ENCODE assay signal across 3 fruit fly cellular contexts in genomic region chr3R:12964043-12964442, dm6.
TF ChIP-seq lines count a peak whose summit lies in the region.

No protein-coding gene starts in this region.

- no peak for TF ChIP-seq CTCF in whole organism, embryonic (GFP tag; optimal IDR thresholded peaks at IDR 0.05; lab: Kevin White, UChicago)

TF ChIP-seq in whole organism, embryonic, 481 proteins besides CTCF, POLR2A, EP300 and RAD21:
- TF ChIP-seq exex (tag; optimal IDR thresholded peaks at IDR 0.05; lab: Kevin White, UChicago), result peak; percentile 44
- no peak for TF ChIP-seq CG2889 (GFP tag; IDR thresholded peaks at IDR 0.05; lab: Robert Waterston, UW)

TF ChIP-seq in whole organism, prepupa, 60 proteins besides CTCF, POLR2A, EP300 and RAD21:
- peak; percentile 90 for TF ChIP-seq svp (GFP tag; lab: Kevin White, UChicago)
- TF ChIP-seq cyc (GFP tag; optimal IDR thresholded peaks at IDR 0.05; lab: Kevin White, UChicago), result no peak

TF ChIP-seq in whole organism, wandering third instar larva, 38 proteins besides CTCF, POLR2A, EP300 and RAD21:
- no peak for TF ChIP-seq Rel (GFP tag; optimal IDR thresholded peaks at IDR 0.05; lab: Kevin White, UChicago)
- TF ChIP-seq Rel (tag; optimal IDR thresholded peaks at IDR 0.05; lab: Kevin White, UChicago), result no peak
- TF ChIP-seq psq (GFP tag; optimal IDR thresholded peaks at IDR 0.05; lab: Kevin White, UChicago), result no peak
- no peak for TF ChIP-seq dl (GFP tag; optimal IDR thresholded peaks at IDR 0.05; lab: Kevin White, UChicago; ENCODE audit: insufficient read depth in 1 of 2, partially characterized antibody in 2 of 2)
- TF ChIP-seq h (GFP tag; optimal IDR thresholded peaks at IDR 0.05; lab: Kevin White, UChicago), result peak; percentile 50
- no peak for TF ChIP-seq GATAd (GFP tag; optimal IDR thresholded peaks at IDR 0.05; lab: Kevin White, UChicago)
- no peak for TF ChIP-seq CG32264 (GFP tag; optimal IDR thresholded peaks at IDR 0.05; lab: Kevin White, UChicago)
